Worm (Caenorhabditis elegans) whole organism, young adult: Measurements from ENCODE around the gene gcs-1.

Experiments used
- B0019.2 ChIP-seq: fragments of 200-800 bp; sonication (Bioruptor generic); conservative IDR thresholded peaks from 2 replicates; pipeline ENCODE4 v1.3.6; 2022; ENCODE audit warnings: missing genetic modification reagents, missing genetic modification characterization, missing compliant biosample characterization
- B0035.1 ChIP-seq: sonication (generic microtip); optimal IDR thresholded peaks from 2 replicates; lab custom pipeline; 2016; ENCODE audit warnings: missing genetic modification characterization, mild to moderate bottlenecking, missing compliant biosample characterization, missing genotype, missing genetic modification reagents
- B0336.3 ChIP-seq: fragments of 200-800 bp; sonication (Bioruptor generic); IDR thresholded peaks from 2 replicates; pipeline ENCODE4 v1.3.6; 2022; ENCODE audit warnings: missing genetic modification characterization, missing compliant biosample characterization
- C17E4.6 ChIP-seq: fragments of 200-800 bp; sonication (Bioruptor generic); IDR thresholded peaks from 2 replicates; pipeline ENCODE4 v1.3.6; 2022; ENCODE audit warnings: missing genetic modification reagents, missing genetic modification characterization, missing compliant biosample characterization
- F22D6.2 ChIP-seq: sonication (generic microtip); optimal IDR thresholded peaks from 2 replicates; lab custom pipeline; 2016; ENCODE audit warnings: mild to moderate bottlenecking, missing genetic modification characterization, missing compliant biosample characterization
- F33H1.4 ChIP-seq: fragments of 200-800 bp; sonication (Bioruptor generic); IDR thresholded peaks from 2 replicates; pipeline ENCODE4 v1.3.6; 2022; ENCODE audit warnings: missing genetic modification reagents, missing genetic modification characterization, missing compliant biosample characterization
- T26A5.8 ChIP-seq: sonication (generic microtip); optimal IDR thresholded peaks from 2 replicates; lab custom pipeline; 2016; ENCODE audit warnings: missing genetic modification characterization, missing compliant biosample characterization
- Y53F4B.3 ChIP-seq: fragments of 200-800 bp; sonication (Bioruptor generic); IDR thresholded peaks from 2 replicates; pipeline ENCODE4 v1.3.6; 2022; ENCODE audit warnings: missing genetic modification reagents, missing genetic modification characterization, missing compliant biosample characterization
- ama-1 ChIP-seq, 3 experiments: fragments of 150-350 bp in 1 of 3; sonication (generic microtip) in 2 of 3; optimal IDR thresholded peaks; 2 replicates each; lab custom pipeline; 2014 to 2018; ENCODE audit warnings: missing biosample characterization in 2 of 3, missing genetic modification characterization in 2 of 3, missing genetic modification reagents in 2 of 3
- aptf-2 ChIP-seq: fragments of 200-800 bp; sonication (Bioruptor generic); conservative IDR thresholded peaks from 2 replicates; pipeline ENCODE4 v1.3.6; 2022; ENCODE audit warnings: missing genetic modification reagents, missing genetic modification characterization, missing compliant biosample characterization
- cebp-2 ChIP-seq: fragments of 200-800 bp; sonication (Bioruptor generic); IDR thresholded peaks from 2 replicates; pipeline ENCODE4 v1.3.6; 2022; ENCODE audit warnings: missing genetic modification characterization, missing compliant biosample characterization
- ceh-100 ChIP-seq: fragments of 200-800 bp; sonication (Bioruptor generic); IDR thresholded peaks from 2 replicates; pipeline ENCODE4 v1.3.6; 2022; ENCODE audit warnings: missing genetic modification reagents, missing genetic modification characterization, missing compliant biosample characterization
- ceh-58 ChIP-seq: fragments of 200-800 bp; sonication (Bioruptor generic); IDR thresholded peaks from 2 replicates; pipeline ENCODE4 v1.3.6; 2022; ENCODE audit warnings: missing genetic modification characterization, missing compliant biosample characterization
- ceh-91 ChIP-seq: fragments of 200-800 bp; sonication (Bioruptor generic); IDR thresholded peaks from 2 replicates; pipeline ENCODE4 v1.3.6; 2022; ENCODE audit warnings: missing genetic modification reagents, missing genetic modification characterization, missing compliant biosample characterization
- efl-1 ChIP-seq: fragments of 150-350 bp; optimal IDR thresholded peaks from 2 replicates; lab custom pipeline; 2014; ENCODE audit warnings: missing biosample characterization, missing genetic modification reagents, missing genetic modification characterization
- egl-18 ChIP-seq: fragments of 200-800 bp; sonication (Bioruptor generic); IDR thresholded peaks from 2 replicates; pipeline ENCODE4 v1.3.6; 2022; ENCODE audit warnings: missing genetic modification reagents, missing genetic modification characterization, missing compliant biosample characterization
- egl-44 ChIP-seq: fragments of 200-800 bp; sonication (Bioruptor generic); IDR thresholded peaks from 2 replicates; pipeline ENCODE4 v1.3.6; 2022; ENCODE audit warnings: missing genetic modification reagents, missing genetic modification characterization, missing compliant biosample characterization
- ekl-4 ChIP-seq: fragments of 200-800 bp; sonication (Bioruptor generic); IDR thresholded peaks from 2 replicates; pipeline ENCODE4 v1.3.6; 2022; ENCODE audit warnings: missing genetic modification reagents, missing genetic modification characterization, missing compliant biosample characterization
- ets-4 ChIP-seq: fragments of 200-800 bp; sonication (Bioruptor generic); optimal IDR thresholded peaks from 2 replicates; lab custom pipeline; 2018; ENCODE audit warnings: mild to moderate bottlenecking, missing genetic modification characterization, missing compliant biosample characterization
- hlh-26 ChIP-seq: fragments of 200-800 bp; sonication (Bioruptor generic); conservative IDR thresholded peaks from 2 replicates; pipeline ENCODE4 v1.3.6; 2022; ENCODE audit warnings: missing genetic modification reagents, missing genetic modification characterization, missing compliant biosample characterization
- hmg-20 ChIP-seq: fragments of 200-800 bp; sonication (Bioruptor generic); IDR thresholded peaks from 2 replicates; pipeline ENCODE4 v1.3.6; 2022; ENCODE audit warnings: missing genetic modification reagents, missing genetic modification characterization, missing compliant biosample characterization
- hsf-1 ChIP-seq: fragments of 200-800 bp; sonication (Bioruptor generic); IDR thresholded peaks from 2 replicates; pipeline ENCODE4 v1.3.6; 2022; ENCODE audit warnings: missing genetic modification reagents, missing genetic modification characterization, missing compliant biosample characterization
- let-526 ChIP-seq: fragments of 200-800 bp; sonication (Bioruptor generic); IDR thresholded peaks from 2 replicates; pipeline ENCODE4 v1.3.6; 2022; ENCODE audit warnings: missing genetic modification reagents, missing genetic modification characterization, missing compliant biosample characterization
- let-607 ChIP-seq, 2 experiments: fragments of 200-800 bp in 1 of 2; sonication (Bioruptor generic) in 1 of 2; sonication (generic microtip) in 1 of 2; optimal IDR thresholded peaks; 2 replicates each; lab custom pipeline; 2016 to 2018; ENCODE audit warnings: mild to moderate bottlenecking in 2 of 2, missing compliant biosample characterization in 2 of 2, missing genetic modification characterization in 2 of 2, moderate library complexity in 2 of 2, missing genotype in 1 of 2
- lin-35 ChIP-seq, 3 experiments: fragments of 150-350 bp in 2 of 3; sonication (generic microtip) in 1 of 3; optimal IDR thresholded peaks; 2 replicates each; lab custom pipeline; 2014 to 2018; ENCODE audit warnings: missing biosample characterization in 3 of 3, missing genetic modification characterization in 3 of 3, missing genetic modification reagents in 3 of 3
- lin-54 ChIP-seq: fragments of 200-800 bp; sonication (Bioruptor generic); optimal IDR thresholded peaks from 2 replicates; lab custom pipeline; 2018; ENCODE audit warnings: mild to moderate bottlenecking, missing genetic modification characterization, missing compliant biosample characterization
- lir-1 ChIP-seq: fragments of 200-800 bp; sonication (Bioruptor generic); conservative IDR thresholded peaks from 2 replicates; pipeline ENCODE4 v1.3.6; 2022; ENCODE audit warnings: missing genetic modification reagents, missing genetic modification characterization, missing compliant biosample characterization
- madf-10 ChIP-seq: sonication (generic microtip); optimal IDR thresholded peaks from 2 replicates; lab custom pipeline; 2016; ENCODE audit warnings: mild to moderate bottlenecking, missing genetic modification characterization, missing compliant biosample characterization
- madf-3 ChIP-seq: fragments of 200-800 bp; sonication (Bioruptor generic); IDR thresholded peaks from 2 replicates; pipeline ENCODE4 v1.3.6; 2022; ENCODE audit warnings: missing genetic modification reagents, missing genetic modification characterization, missing compliant biosample characterization
- mcd-1 ChIP-seq: fragments of 200-800 bp; sonication (Bioruptor generic); IDR thresholded peaks from 2 replicates; pipeline ENCODE4 v1.3.6; 2022; ENCODE audit warnings: missing genetic modification reagents, missing genetic modification characterization, missing compliant biosample characterization
- mel-28 ChIP-seq: sonication (generic microtip); optimal IDR thresholded peaks from 2 replicates; lab custom pipeline; 2016; ENCODE audit warnings: borderline replicate concordance, mild to moderate bottlenecking, missing genetic modification characterization, missing compliant biosample characterization
- mxl-1 ChIP-seq: sonication (generic microtip); optimal IDR thresholded peaks from 2 replicates; lab custom pipeline; 2016; ENCODE audit warnings: missing genetic modification characterization, missing compliant biosample characterization
- nfyb-1 ChIP-seq: fragments of 200-800 bp; sonication (Bioruptor generic); IDR thresholded peaks from 2 replicates; pipeline ENCODE4 v1.3.6; 2022; ENCODE audit warnings: missing genetic modification reagents, missing genetic modification characterization, missing compliant biosample characterization
- nhr-27 ChIP-seq: fragments of 200-800 bp; sonication (Bioruptor generic); optimal IDR thresholded peaks from 2 replicates; lab custom pipeline; 2018; ENCODE audit warnings: mild to moderate bottlenecking, missing genetic modification characterization, moderate library complexity, missing compliant biosample characterization
- rcor-1 ChIP-seq: fragments of 200-800 bp; sonication (Bioruptor generic); IDR thresholded peaks from 2 replicates; pipeline ENCODE4 v1.3.6; 2022; ENCODE audit warnings: missing genetic modification reagents, missing genetic modification characterization, missing compliant biosample characterization
- snpc-4 ChIP-seq, 5 experiments: fragments of 150-350 bp in 1 of 5; sonication (generic microtip) in 4 of 5; optimal IDR thresholded peaks; 2 replicates each; lab custom pipeline; 2014 to 2018; ENCODE audit warnings: missing genetic modification characterization in 5 of 5, missing biosample characterization in 3 of 5, antibody characterized with exemption in 2 of 5, mild to moderate bottlenecking in 2 of 5, missing compliant biosample characterization in 2 of 5, missing genotype in 2 of 5, moderate library complexity in 2 of 5, missing genetic modification reagents in 1 of 5
- sptf-2 ChIP-seq: fragments of 200-800 bp; sonication (Bioruptor generic); optimal IDR thresholded peaks from 2 replicates; lab custom pipeline; 2018; ENCODE audit warnings: mild to moderate bottlenecking, missing genetic modification characterization, missing compliant biosample characterization
- tbp1 ChIP-seq: fragments of 200-800 bp; sonication (Bioruptor generic); optimal IDR thresholded peaks from 2 replicates; lab custom pipeline; 2018; ENCODE audit warnings: mild to moderate bottlenecking, missing genetic modification characterization, missing compliant biosample characterization
- tbx-9 ChIP-seq: sonication (generic microtip); optimal IDR thresholded peaks from 2 replicates; lab custom pipeline; 2016; ENCODE audit warnings: borderline replicate concordance, missing genetic modification characterization, inconsistent platforms, missing compliant biosample characterization
- xnd-1 ChIP-seq: sonication (generic microtip); optimal IDR thresholded peaks from 2 replicates; lab custom pipeline; 2016; ENCODE audit warnings: missing genotype, missing genetic modification reagents, missing genetic modification characterization, missing compliant biosample characterization
- zfh-2 ChIP-seq: fragments of 200-800 bp; sonication (Bioruptor generic); conservative IDR thresholded peaks from 2 replicates; pipeline ENCODE4 v1.3.6; 2022; ENCODE audit warnings: missing genetic modification reagents, missing genetic modification characterization, missing compliant biosample characterization
- zim-3 ChIP-seq: sonication (generic microtip); optimal IDR thresholded peaks from 2 replicates; lab custom pipeline; 2017; ENCODE audit warnings: mild to moderate bottlenecking, missing genetic modification characterization, moderate library complexity, missing compliant biosample characterization
- ztf-18 ChIP-seq: sonication (generic microtip); optimal IDR thresholded peaks from 2 replicates; lab custom pipeline; 2016; ENCODE audit warnings: missing genotype, mild to moderate bottlenecking, missing genetic modification characterization, missing compliant biosample characterization
- ztf-25 ChIP-seq: fragments of 200-800 bp; sonication (Bioruptor generic); IDR thresholded peaks from 2 replicates; pipeline ENCODE4 v1.3.6; 2022; ENCODE audit warnings: missing genetic modification reagents, missing genetic modification characterization, missing compliant biosample characterization
- ztf-26 ChIP-seq: sonication (generic microtip); optimal IDR thresholded peaks from 2 replicates; lab custom pipeline; 2017; ENCODE audit warnings: missing genetic modification characterization, missing compliant biosample characterization
- ztf-28 ChIP-seq: fragments of 200-800 bp; sonication (Bioruptor generic); IDR thresholded peaks from 2 replicates; pipeline ENCODE4 v1.3.6; 2022; ENCODE audit warnings: missing genetic modification reagents, missing genetic modification characterization, missing compliant biosample characterization
- ztf-6 ChIP-seq: fragments of 200-800 bp; sonication (Bioruptor generic); IDR thresholded peaks from 2 replicates; pipeline ENCODE4 v1.3.6; 2022; ENCODE audit warnings: missing genetic modification reagents, missing genetic modification characterization, missing compliant biosample characterization

The gcs-1 gene

ce11 chrII:9054604-9055003 lies 16.5 kb upstream of the gcs-1 start, which contains the start of gene chmp-7 (continued):
- peak; percentile 81 for TF ChIP-seq nfyb-1 (GFP tag; lab: Robert Waterston, UW)
- TF ChIP-seq madf-3: 0 out of 2 replicates have a peak, but pooled peaks have one; percentile 64
- 0 out of 2 replicates have a peak, but pooled peaks have one; percentile 43 for TF ChIP-seq B0336.3 (GFP tag; lab: Robert Waterston, UW)
- no peak for TF ChIP-seq ztf-6
- TF ChIP-seq hlh-26: no peak
- TF ChIP-seq ztf-25 (GFP tag; lab: Robert Waterston, UW): no peak
- TF ChIP-seq lin-35 (GFP tag; optimal IDR thresholded peaks at IDR 0.05; lab: Kevin White, UChicago): peak in 1 of 3 experiments; percentile 90
- peak; percentile 60 for TF ChIP-seq ztf-18 (tag; lab: Kevin White, UChicago)
- no peak for TF ChIP-seq mxl-1 (tag; lab: Kevin White, UChicago)
- TF ChIP-seq ceh-100 (GFP tag; lab: Robert Waterston, UW): peak; percentile 22; the same call in 1 of the 2 replicates
- no peak for TF ChIP-seq F22D6.2 (tag; lab: Kevin White, UChicago)
- TF ChIP-seq ceh-91 (GFP tag; lab: Robert Waterston, UW): peak; percentile 70
- TF ChIP-seq snpc-4 (GFP tag; optimal IDR thresholded peaks at IDR 0.05; lab: Kevin White, UChicago): peak; percentile 58
- TF ChIP-seq snpc-4 (tag; optimal IDR thresholded peaks at IDR 0.05; lab: Kevin White, UChicago): peak; percentile 27 to 80 (median 56)
- no peak for TF ChIP-seq Y53F4B.3 (GFP tag; lab: Robert Waterston, UW)
- no peak for TF ChIP-seq nhr-27
- no peak for TF ChIP-seq egl-18 (GFP tag; lab: Robert Waterston, UW)
- peak; percentile 65 for TF ChIP-seq F33H1.4
- peak; percentile 19 for TF ChIP-seq ama-1 (optimal IDR thresholded peaks at IDR 0.05; lab: Kevin White, UChicago)
- TF ChIP-seq ama-1 (GFP tag; optimal IDR thresholded peaks at IDR 0.05; lab: Kevin White, UChicago): no peak
- no peak for TF ChIP-seq ceh-58 (GFP tag; lab: Robert Waterston, UW)
- no peak for TF ChIP-seq tbx-9
- peak; percentile 98 for TF ChIP-seq lin-54 (GFP tag; lab: Kevin White, UChicago)
- TF ChIP-seq T26A5.8: no peak
- peak; percentile 54; the same call in 1 of the 2 replicates for TF ChIP-seq ekl-4
- TF ChIP-seq rcor-1 (GFP tag; lab: Robert Waterston, UW): peak; percentile 64
- TF ChIP-seq xnd-1 (tag; lab: Kevin White, UChicago): peak; percentile 4
- TF ChIP-seq B0035.1 (tag; lab: Kevin White, UChicago): no peak
- TF ChIP-seq aptf-2 (GFP tag; lab: Robert Waterston, UW): no peak
- TF ChIP-seq B0019.2 (GFP tag; lab: Robert Waterston, UW): peak; percentile 79
- no peak for TF ChIP-seq mel-28
- no peak for TF ChIP-seq cebp-2 (GFP tag; lab: Robert Waterston, UW)
- peak; percentile 66 for TF ChIP-seq tbp1 (GFP tag; lab: Kevin White, UChicago)
- peak; percentile 68; the same call in 1 of the 2 replicates for TF ChIP-seq ztf-28 (GFP tag; lab: Robert Waterston, UW)
- peak; percentile 72 for TF ChIP-seq madf-10 (tag; lab: Kevin White, UChicago)
- no peak for TF ChIP-seq let-526 (GFP tag; lab: Robert Waterston, UW)
- TF ChIP-seq mcd-1 (GFP tag; lab: Robert Waterston, UW): peak; percentile 85
- TF ChIP-seq zim-3: no peak
- no peak for TF ChIP-seq ets-4 (GFP tag; lab: Kevin White, UChicago)
- TF ChIP-seq C17E4.6 (GFP tag; lab: Robert Waterston, UW): no peak
- no peak for TF ChIP-seq sptf-2 (GFP tag; lab: Kevin White, UChicago)
- TF ChIP-seq efl-1: peak; percentile 83
- TF ChIP-seq egl-44 (GFP tag; lab: Robert Waterston, UW): no peak
- 0 out of 2 replicates have a peak, but pooled peaks have one; percentile 43 for TF ChIP-seq lir-1 (GFP tag; lab: Robert Waterston, UW)
- TF ChIP-seq zfh-2: no peak
- peak; percentile 50 for TF ChIP-seq ztf-26 (tag; lab: Kevin White, UChicago)
- no peak for TF ChIP-seq hmg-20 (GFP tag; lab: Robert Waterston, UW)
- TF ChIP-seq hsf-1 (GFP tag; lab: Robert Waterston, UW): 0 out of 2 replicates have a peak, but pooled peaks have one; percentile 57
- peak; percentile 3 to 18 for TF ChIP-seq let-607 (tag; optimal IDR thresholded peaks at IDR 0.05; lab: Kevin White, UChicago)
